Fruit fly (Drosophila melanogaster) whole organism, embryonic: Measurements from ENCODE around the gene SerRS-m.
A peak's percentile ranks its signal among the peaks of the same experiment; 100 is the strongest.

Experiments
- Atf6 ChIP-seq: fragments of 200-800 bp; sonication (Bioruptor generic); IDR thresholded peaks from 2 replicates; pipeline ENCODE4 v1.3.6; 2022; ENCODE audit warnings: missing biosample characterization, missing genetic modification characterization
- CG11695 ChIP-seq: fragments of 200-800 bp; sonication (Bioruptor generic); IDR thresholded peaks from 3 replicates; pipeline ENCODE4 v1.3.6; 2022; ENCODE audit warnings: missing biosample characterization, missing genetic modification characterization
- CG12391 ChIP-seq: fragments of 200-800 bp; sonication (Bioruptor generic); optimal IDR thresholded peaks from 3 replicates; lab custom pipeline; 2018; ENCODE audit warnings: missing biosample characterization, mild to moderate bottlenecking, missing genetic modification characterization, moderate library complexity
- CG13123 ChIP-seq: fragments of 200-800 bp; sonication (Bioruptor generic); optimal IDR thresholded peaks from 2 replicates; lab custom pipeline; 2016; ENCODE audit warnings: missing biosample characterization, missing genetic modification characterization
- CG13287 ChIP-seq: fragments of 200-800 bp; sonication (Bioruptor generic); IDR thresholded peaks from 2 replicates; pipeline ENCODE4 v1.3.6; 2022; ENCODE audit warnings: missing biosample characterization, missing genetic modification characterization; ENCODE audit not compliant: partially characterized antibody
- CG13296 ChIP-seq: fragments of 200-800 bp; sonication (Bioruptor generic); optimal IDR thresholded peaks from 3 replicates; lab custom pipeline; 2018; ENCODE audit warnings: missing biosample characterization, mild to moderate bottlenecking, missing genetic modification characterization
- CG14710 ChIP-seq: fragments of 200-800 bp; sonication (Bioruptor generic); optimal IDR thresholded peaks from 3 replicates; lab custom pipeline; 2019; ENCODE audit warnings: missing biosample characterization, mild to moderate bottlenecking, missing genetic modification characterization, moderate library complexity
- CG1603 ChIP-seq: fragments of 200-800 bp; sonication (Bioruptor generic); optimal IDR thresholded peaks from 2 replicates; lab custom pipeline; 2019; ENCODE audit warnings: missing biosample characterization, mild to moderate bottlenecking, missing genetic modification characterization, moderate library complexity
- CG17359 ChIP-seq: fragments of 200-800 bp; sonication (Bioruptor generic); optimal IDR thresholded peaks from 3 replicates; lab custom pipeline; 2018; ENCODE audit warnings: missing biosample characterization, mild to moderate bottlenecking, missing genetic modification characterization, moderate library complexity
- CG2116 ChIP-seq: fragments of 200-800 bp; sonication (Bioruptor generic); optimal IDR thresholded peaks from 3 replicates; lab custom pipeline; 2018; ENCODE audit warnings: missing biosample characterization, mild to moderate bottlenecking, missing genetic modification characterization
- CG2129 ChIP-seq: fragments of 200-800 bp; sonication (Bioruptor generic); IDR thresholded peaks from 2 replicates; pipeline ENCODE4 v1.3.6; 2022; ENCODE audit warnings: missing biosample characterization, missing genetic modification characterization; ENCODE audit not compliant: partially characterized antibody
- CG3838 ChIP-seq: fragments of 200-800 bp; sonication (Bioruptor generic); optimal IDR thresholded peaks from 3 replicates; lab custom pipeline; 2016; ENCODE audit warnings: missing biosample characterization, missing genetic modification characterization
- CG42726 ChIP-seq: fragments of 200-800 bp; sonication (Bioruptor generic); IDR thresholded peaks from 2 replicates; pipeline ENCODE4 v1.3.6; 2022; ENCODE audit warnings: missing biosample characterization, missing genetic modification characterization; ENCODE audit not compliant: partially characterized antibody
- CG4617 ChIP-seq: fragments of 200-800 bp; sonication (Bioruptor generic); optimal IDR thresholded peaks from 3 replicates; lab custom pipeline; 2016; ENCODE audit warnings: missing biosample characterization, missing genetic modification characterization, borderline replicate concordance
- CG6791 ChIP-seq: fragments of 200-800 bp; sonication (Bioruptor generic); IDR thresholded peaks from 3 replicates; pipeline ENCODE4 v1.3.6; 2022; ENCODE audit warnings: missing biosample characterization, missing genetic modification characterization; ENCODE audit not compliant: partially characterized antibody
- CG7786 ChIP-seq: fragments of 200-800 bp; sonication (Bioruptor generic); optimal IDR thresholded peaks from 2 replicates; lab custom pipeline; 2016; ENCODE audit warnings: missing biosample characterization, missing genetic modification characterization
- CG8924 ChIP-seq: fragments of 200-800 bp; optimal IDR thresholded peaks from 3 replicates; lab custom pipeline; 2019; ENCODE audit warnings: missing biosample characterization, mild to moderate bottlenecking, missing genetic modification characterization, moderate library complexity
- CG9437 ChIP-seq: fragments of 200-800 bp; sonication (Bioruptor generic); optimal IDR thresholded peaks from 2 replicates; lab custom pipeline; 2018; ENCODE audit warnings: missing biosample characterization, mild to moderate bottlenecking, missing genetic modification characterization
- CG9932 ChIP-seq: fragments of 200-800 bp; sonication (Bioruptor generic); IDR thresholded peaks from 2 replicates; pipeline ENCODE4 v1.3.6; 2022; ENCODE audit warnings: missing biosample characterization, missing genetic modification characterization
- Dad ChIP-seq: fragments of 200-800 bp; sonication (Bioruptor generic); optimal IDR thresholded peaks from 3 replicates; lab custom pipeline; 2016; ENCODE audit warnings: missing biosample characterization, missing genetic modification characterization
- Doc3 ChIP-seq: fragments of 200-800 bp; sonication (Bioruptor generic); IDR thresholded peaks from 3 replicates; pipeline ENCODE4 v1.3.6; 2022; ENCODE audit warnings: missing biosample characterization, missing genetic modification characterization; ENCODE audit not compliant: partially characterized antibody
- Dp ChIP-seq: fragments of 200-800 bp; sonication (Bioruptor generic); optimal IDR thresholded peaks from 2 replicates; lab custom pipeline; 2018; ENCODE audit warnings: missing biosample characterization, mild to moderate bottlenecking, missing genetic modification characterization, moderate library complexity
- Fer3 ChIP-seq: fragments of 200-800 bp; sonication (Bioruptor generic); optimal IDR thresholded peaks from 2 replicates; lab custom pipeline; 2018; ENCODE audit warnings: missing biosample characterization, mild to moderate bottlenecking, missing genetic modification characterization, moderate library complexity
- HHEX ChIP-seq: fragments of 200-800 bp; sonication (Bioruptor generic); optimal IDR thresholded peaks from 3 replicates; lab custom pipeline; 2017; ENCODE audit warnings: missing biosample characterization, mild to moderate bottlenecking, missing genetic modification characterization, missing genetic modification reagents
- HLH4C ChIP-seq: fragments of 200-800 bp; sonication (Bioruptor generic); IDR thresholded peaks from 3 replicates; pipeline ENCODE4 v1.3.6; 2022; ENCODE audit warnings: missing biosample characterization, missing genetic modification characterization; ENCODE audit not compliant: partially characterized antibody
- Kr ChIP-seq: fragments of 200-800 bp; sonication (Bioruptor generic); optimal IDR thresholded peaks from 2 replicates; lab custom pipeline; 2017; ENCODE audit warnings: missing biosample characterization, mild to moderate bottlenecking, missing genetic modification characterization
- Med ChIP-seq: fragments of 200-800 bp; sonication (Bioruptor generic); peaks from one replicate; lab custom pipeline; 2016; ENCODE audit warnings: missing biosample characterization, missing genetic modification characterization, mild to moderate bottlenecking, inconsistent platforms, moderate library complexity
- Opbp ChIP-seq: fragments of 200-800 bp; sonication (Bioruptor generic); IDR thresholded peaks from 3 replicates; pipeline ENCODE4 v1.3.6; 2022; ENCODE audit warnings: missing biosample characterization, missing genetic modification characterization; ENCODE audit not compliant: partially characterized antibody
- Scr ChIP-seq: fragments of 200-800 bp; sonication (Bioruptor generic); IDR thresholded peaks from 2 replicates; pipeline ENCODE4 v1.3.6; 2022; ENCODE audit warnings: missing biosample characterization, missing genetic modification characterization; ENCODE audit not compliant: partially characterized antibody
- TFAM ChIP-seq: fragments of 200-800 bp; sonication (Bioruptor generic); optimal IDR thresholded peaks from 2 replicates; lab custom pipeline; 2017; ENCODE audit warnings: missing biosample characterization, missing genetic modification characterization, inconsistent platforms
- Trl ChIP-seq, 3 experiments: fragments of >200 bp in 2 of 3; fragments of 200-800 bp in 1 of 3; sonication (Bioruptor generic) in 1 of 3; optimal IDR thresholded peaks; 2 replicates in 1 of 3; 3 replicates in 2 of 3; lab custom pipeline; 2016 to 2017; ENCODE audit warnings: missing biosample characterization in 1 of 3, missing genetic modification characterization in 1 of 3
- Vsx1 ChIP-seq: fragments of 200-800 bp; sonication (Bioruptor generic); optimal IDR thresholded peaks from 2 replicates; lab custom pipeline; 2017; ENCODE audit warnings: missing biosample characterization, mild to moderate bottlenecking, missing genetic modification characterization, missing genetic modification reagents
- YL-1 ChIP-seq: fragments of 200-800 bp; sonication (Bioruptor generic); optimal IDR thresholded peaks from 3 replicates; lab custom pipeline; 2017; ENCODE audit warnings: missing biosample characterization, mild to moderate bottlenecking, missing genetic modification characterization
- amos ChIP-seq: fragments of 200-800 bp; sonication (Bioruptor generic); IDR thresholded peaks from 2 replicates; pipeline ENCODE4 v1.3.6; 2022; ENCODE audit warnings: missing biosample characterization, missing genetic modification characterization; ENCODE audit not compliant: partially characterized antibody
- bbx ChIP-seq: fragments of 200-800 bp; sonication (Bioruptor generic); IDR thresholded peaks from 2 replicates; pipeline ENCODE4 v1.3.6; 2022; ENCODE audit warnings: missing biosample characterization, missing genetic modification characterization; ENCODE audit not compliant: partially characterized antibody
- cas ChIP-seq: fragments of 200-800 bp; sonication (Bioruptor generic); IDR thresholded peaks from 2 replicates; pipeline ENCODE4 v1.3.6; 2022; ENCODE audit warnings: missing biosample characterization, missing genetic modification characterization
- gt ChIP-seq: fragments of 200-800 bp; sonication (Bioruptor generic); IDR thresholded peaks from 2 replicates; pipeline ENCODE4 v1.3.6; 2022; ENCODE audit warnings: missing biosample characterization, missing genetic modification characterization
- hb ChIP-seq: fragments of 200-800 bp; sonication (Bioruptor generic); IDR thresholded peaks from 3 replicates; pipeline ENCODE4 v1.3.6; 2022; ENCODE audit warnings: missing biosample characterization, missing genetic modification characterization; ENCODE audit not compliant: partially characterized antibody
- knrl ChIP-seq: fragments of 200-800 bp; sonication (Bioruptor generic); IDR thresholded peaks from 3 replicates; pipeline ENCODE4 v1.3.6; 2022; ENCODE audit warnings: missing biosample characterization, missing genetic modification characterization; ENCODE audit not compliant: partially characterized antibody
- lbe ChIP-seq: fragments of 200-800 bp; sonication (Bioruptor generic); optimal IDR thresholded peaks from 2 replicates; lab custom pipeline; 2016; ENCODE audit warnings: missing biosample characterization, mild to moderate bottlenecking, missing genetic modification characterization
- lmd ChIP-seq: fragments of 200-800 bp; sonication (Bioruptor generic); IDR thresholded peaks from 2 replicates; pipeline ENCODE4 v1.3.6; 2022; ENCODE audit warnings: missing biosample characterization, missing genetic modification characterization
- mld ChIP-seq: fragments of 200-800 bp; sonication (Bioruptor generic); IDR thresholded peaks from 3 replicates; pipeline ENCODE4 v1.3.6; 2022; ENCODE audit warnings: missing biosample characterization, missing genetic modification characterization; ENCODE audit not compliant: partially characterized antibody
- pb ChIP-seq: fragments of 200-800 bp; sonication (Bioruptor generic); optimal IDR thresholded peaks from 3 replicates; lab custom pipeline; 2016; ENCODE audit warnings: missing biosample characterization, missing genetic modification characterization
- pzg ChIP-seq: fragments of 200-800 bp; sonication (Bioruptor generic); optimal IDR thresholded peaks from 3 replicates; lab custom pipeline; 2018; ENCODE audit warnings: missing biosample characterization, mild to moderate bottlenecking, missing genetic modification characterization, moderate library complexity
- sens-2 ChIP-seq: fragments of 200-800 bp; sonication (Bioruptor generic); IDR thresholded peaks from 2 replicates; pipeline ENCODE4 v1.3.6; 2022; ENCODE audit warnings: missing biosample characterization, missing genetic modification characterization
- toy ChIP-seq: fragments of 200-800 bp; sonication (Bioruptor generic); IDR thresholded peaks from 2 replicates; pipeline ENCODE4 v1.3.6; 2022; ENCODE audit warnings: missing biosample characterization, missing genetic modification characterization
- trem ChIP-seq: fragments of 200-800 bp; optimal IDR thresholded peaks from 3 replicates; lab custom pipeline; 2019; ENCODE audit warnings: missing biosample characterization, mild to moderate bottlenecking, missing genetic modification characterization, moderate library complexity
- tx ChIP-seq: fragments of 200-800 bp; sonication (Bioruptor generic); optimal IDR thresholded peaks from 2 replicates; lab custom pipeline; 2016; ENCODE audit warnings: missing biosample characterization, missing genetic modification characterization
- zen2 ChIP-seq: fragments of 200-800 bp; sonication (Bioruptor generic); IDR thresholded peaks from 3 replicates; pipeline ENCODE4 v1.3.6; 2022; ENCODE audit warnings: missing biosample characterization, missing genetic modification characterization; ENCODE audit not compliant: partially characterized antibody

The SerRS-m gene

DNA sequence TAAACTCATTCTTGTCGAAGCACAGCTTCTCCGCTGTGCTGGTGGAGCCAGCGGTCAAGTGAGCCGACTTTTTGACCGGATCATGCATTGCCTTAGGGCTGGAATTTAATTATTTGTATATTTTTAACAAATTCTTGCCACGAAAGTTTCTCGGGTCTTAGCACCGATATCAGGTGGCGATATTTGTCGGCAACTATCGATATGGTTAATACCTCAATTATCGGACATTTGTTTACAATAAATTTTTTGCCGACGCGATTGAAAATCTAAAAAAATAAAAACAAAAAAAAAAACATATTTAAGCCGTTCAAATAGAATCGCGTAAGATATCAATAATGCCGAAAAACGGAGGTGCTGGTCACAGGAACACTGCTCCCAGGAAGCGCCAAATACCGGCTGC is 21.0 kb downstream of the SerRS-m start, which contains the start of the genes Cog2 and Trax (continued):
- TF ChIP-seq HLH4C (GFP tag; lab: Robert Waterston, UW): peak; percentile 86
- TF ChIP-seq pzg (GFP tag; lab: Kevin White, UChicago): peak; percentile 36
- peak; percentile 18 for TF ChIP-seq Dp (GFP tag; lab: Kevin White, UChicago)
- TF ChIP-seq CG7786 (GFP tag; lab: Kevin White, UChicago): no peak
- no peak for TF ChIP-seq CG12391
- peak; percentile 77 for TF ChIP-seq knrl (GFP tag; lab: Robert Waterston, UW)
- no peak for TF ChIP-seq Dad (GFP tag; lab: Kevin White, UChicago)
- TF ChIP-seq trem: no peak
- peak; percentile 41 for TF ChIP-seq YL-1 (GFP tag; lab: Kevin White, UChicago)
- TF ChIP-seq Atf6 (GFP tag; lab: Robert Waterston, UW): no peak
- peak; percentile 94 for TF ChIP-seq Doc3 (GFP tag; lab: Robert Waterston, UW)
- TF ChIP-seq TFAM (GFP tag; lab: Kevin White, UChicago): no peak
- TF ChIP-seq CG1603 (tag; lab: Kevin White, UChicago): peak; percentile 7
- TF ChIP-seq amos (GFP tag; lab: Robert Waterston, UW): peak; percentile 82
- TF ChIP-seq CG17359: no peak
- TF ChIP-seq CG9437: no peak
- TF ChIP-seq CG9932: no peak
- no peak for TF ChIP-seq HHEX (GFP tag; lab: Kevin White, UChicago)
- no peak for TF ChIP-seq pb (GFP tag; lab: Kevin White, UChicago)
- peak; percentile 49 for TF ChIP-seq CG4617
- TF ChIP-seq Vsx1 (GFP tag; lab: Kevin White, UChicago): no peak
- TF ChIP-seq CG13123 (GFP tag; lab: Kevin White, UChicago): no peak
- no peak for TF ChIP-seq toy (GFP tag; lab: Robert Waterston, UW)
- no peak for TF ChIP-seq CG14710 (tag; lab: Kevin White, UChicago)
- TF ChIP-seq Med (GFP tag; lab: Kevin White, UChicago): peak; percentile 73
- TF ChIP-seq lbe (GFP tag; lab: Kevin White, UChicago): no peak
- TF ChIP-seq zen2: peak; percentile 92
- TF ChIP-seq tx (GFP tag; lab: Kevin White, UChicago): no peak
- no peak for TF ChIP-seq Kr (GFP tag; lab: Kevin White, UChicago)
- TF ChIP-seq CG13296: no peak
- TF ChIP-seq CG42726 (GFP tag; lab: Robert Waterston, UW): peak; percentile 91
- no peak for TF ChIP-seq lmd (GFP tag; lab: Robert Waterston, UW)
- TF ChIP-seq Opbp (GFP tag; lab: Robert Waterston, UW): peak; percentile 85; the same call in 2 of the 3 replicates
- no peak for TF ChIP-seq CG8924 (tag; lab: Kevin White, UChicago)
- no peak for TF ChIP-seq Trl (optimal IDR thresholded peaks at IDR 0.05; lab: Kevin White, UChicago)
- TF ChIP-seq Trl (GFP tag; optimal IDR thresholded peaks at IDR 0.05; lab: Kevin White, UChicago): no peak
- TF ChIP-seq Fer3 (tag; lab: Kevin White, UChicago): no peak
- no peak for TF ChIP-seq gt (GFP tag; lab: Robert Waterston, UW)
- peak; percentile 71; the same call in 2 of the 3 replicates for TF ChIP-seq mld (GFP tag; lab: Robert Waterston, UW)
- no peak for TF ChIP-seq sens-2 (GFP tag; lab: Robert Waterston, UW)
- TF ChIP-seq CG6791 (GFP tag; lab: Robert Waterston, UW): peak; percentile 89
- TF ChIP-seq CG2116 (GFP tag; lab: Kevin White, UChicago): peak; percentile 46
- peak; percentile 95 for TF ChIP-seq CG13287 (GFP tag; lab: Robert Waterston, UW)
- no peak for TF ChIP-seq CG3838
- peak; percentile 92 for TF ChIP-seq Scr (GFP tag; lab: Robert Waterston, UW)
- peak; percentile 75 for TF ChIP-seq hb (GFP tag; lab: Robert Waterston, UW)
- no peak for TF ChIP-seq CG11695 (GFP tag; lab: Robert Waterston, UW)
- no peak for TF ChIP-seq cas
- peak; percentile 83 for TF ChIP-seq CG2129 (GFP tag; lab: Robert Waterston, UW)
- TF ChIP-seq bbx: peak; percentile 93
